Worm (Caenorhabditis elegans): ENCODE data around the gene cut-4.
A peak's percentile ranks its signal among the peaks of the same experiment; 100 is the strongest.

DNA sequence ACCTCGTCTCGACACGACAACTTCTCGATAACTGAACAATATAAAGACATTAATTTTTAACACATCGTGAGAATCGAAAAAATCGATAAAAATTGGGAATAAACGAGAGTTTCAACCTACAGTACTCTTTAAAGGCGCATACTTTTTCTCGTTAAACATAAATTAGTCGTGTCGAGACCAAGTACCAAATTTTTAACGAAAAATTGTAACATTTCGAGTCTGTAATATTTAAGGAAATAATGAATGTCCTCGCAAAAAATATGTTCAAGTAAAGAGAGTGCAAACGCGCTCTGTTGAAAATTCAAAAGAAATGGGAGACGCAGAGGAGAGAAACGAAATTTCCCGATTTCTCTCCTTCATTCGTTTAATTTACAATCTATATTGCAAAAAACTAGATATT is 14.4 kb downstream of the cut-4 start:
- TF ChIP-seq unc-62 (GFP tag; optimal IDR thresholded peaks at IDR 0.05) = no peak
- peak; percentile 0 for TF ChIP-seq nhr-129 (tag; optimal IDR thresholded peaks at IDR 0.05)
- TF ChIP-seq R02D3.7 (tag; optimal IDR thresholded peaks at IDR 0.05) = no peak
- TF ChIP-seq lsy-2 (tag; optimal IDR thresholded peaks at IDR 0.05) = peak in 1 of 2 experiments; percentile 28
- TF ChIP-seq ama-1 (optimal IDR thresholded peaks at IDR 0.05) = no peak
- no peak for TF ChIP-seq alr-1 (tag; optimal IDR thresholded peaks at IDR 0.05)
- no peak for TF ChIP-seq lin-39 (tag; optimal IDR thresholded peaks at IDR 0.05)
- no peak for TF ChIP-seq aly-2 (tag; optimal IDR thresholded peaks at IDR 0.05)

Measured in whole organism, L2 larva.